Worm (Caenorhabditis elegans) whole organism, mixed stage, embryonic: ENCODE results near the gene nhr-51.
"Not testable (repeated sequence)": the region's sequence is repeated elsewhere in the genome, so short reads cannot be mapped to it uniquely, and the experiment has no call there.

Source experiments
- M03D4.4 ChIP-seq: sonication (generic microtip); optimal IDR thresholded peaks from 2 replicates; lab custom pipeline; 2017; ENCODE audit warnings: mild to moderate bottlenecking, missing genetic modification characterization, missing compliant biosample characterization
- bed-3 ChIP-seq: fragments of 200-800 bp; sonication (Bioruptor generic); optimal IDR thresholded peaks from 3 replicates; lab custom pipeline; 2018; ENCODE audit warnings: mild to moderate bottlenecking, missing genetic modification characterization, moderate library complexity, missing compliant biosample characterization
- ceh-39 ChIP-seq: fragments of 150-350 bp; optimal IDR thresholded peaks from 2 replicates; lab custom pipeline; 2014; ENCODE audit warnings: missing biosample characterization, missing genetic modification characterization
- ceh-43 ChIP-seq: fragments of 200-800 bp; sonication (Bioruptor generic); optimal IDR thresholded peaks from 2 replicates; lab custom pipeline; 2018; ENCODE audit warnings: mild to moderate bottlenecking, missing genetic modification characterization, moderate library complexity, missing compliant biosample characterization
- ceh-83 ChIP-seq: fragments of 200-800 bp; sonication (Bioruptor generic); optimal IDR thresholded peaks from 2 replicates; lab custom pipeline; 2018; ENCODE audit warnings: mild to moderate bottlenecking, missing genetic modification characterization, missing compliant biosample characterization
- ces-1 ChIP-seq: fragments of 150-350 bp; optimal IDR thresholded peaks from 2 replicates; lab custom pipeline; 2014; ENCODE audit warnings: missing biosample characterization, missing genetic modification reagents, missing genetic modification characterization
- cnd-1 ChIP-seq: fragments of 200-800 bp; sonication (Bioruptor generic); optimal IDR thresholded peaks from 2 replicates; lab custom pipeline; 2018; ENCODE audit warnings: mild to moderate bottlenecking, missing genetic modification characterization, missing compliant biosample characterization
- drap-1 ChIP-seq: fragments of 200-800 bp; sonication (Bioruptor generic); optimal IDR thresholded peaks from 3 replicates; lab custom pipeline; 2018; ENCODE audit warnings: mild to moderate bottlenecking, missing genetic modification characterization, missing compliant biosample characterization
- elt-1 ChIP-seq: sonication (generic microtip); optimal IDR thresholded peaks from 2 replicates; lab custom pipeline; 2017; ENCODE audit warnings: missing genetic modification characterization, mild to moderate bottlenecking, missing compliant biosample characterization, antibody characterized with exemption, moderate library complexity, borderline replicate concordance; ENCODE audit not compliant: insufficient read depth
- elt-3 ChIP-seq: fragments of 150-350 bp; optimal IDR thresholded peaks from 2 replicates; lab custom pipeline; 2014; ENCODE audit warnings: missing biosample characterization, missing genetic modification characterization
- flh-1 ChIP-seq: fragments of 200-800 bp; sonication (Bioruptor generic); optimal IDR thresholded peaks from 2 replicates; lab custom pipeline; 2018; ENCODE audit warnings: mild to moderate bottlenecking, missing genetic modification characterization, moderate library complexity, missing compliant biosample characterization
- ham-2 ChIP-seq: fragments of 200-800 bp; sonication (Bioruptor generic); optimal IDR thresholded peaks from 2 replicates; lab custom pipeline; 2018; ENCODE audit warnings: mild to moderate bottlenecking, missing genetic modification characterization, missing compliant biosample characterization
- hlh-1 ChIP-seq: fragments of 150-350 bp; optimal IDR thresholded peaks from 2 replicates; lab custom pipeline; 2014; ENCODE audit warnings: missing biosample characterization, missing genetic modification reagents, missing genetic modification characterization
- lin-13 ChIP-seq: fragments of 150-350 bp; optimal IDR thresholded peaks from 2 replicates; lab custom pipeline; 2014; ENCODE audit warnings: missing biosample characterization, missing genetic modification characterization
- lin-32 ChIP-seq: fragments of 200-800 bp; sonication (Bioruptor generic); optimal IDR thresholded peaks from 2 replicates; lab custom pipeline; 2018; ENCODE audit warnings: mild to moderate bottlenecking, missing genetic modification characterization, missing compliant biosample characterization
- lsy-2 ChIP-seq: fragments of 150-350 bp; optimal IDR thresholded peaks from 2 replicates; lab custom pipeline; 2014; ENCODE audit warnings: missing biosample characterization, missing genetic modification characterization
- nhr-12 ChIP-seq: fragments of 150-350 bp; optimal IDR thresholded peaks from 2 replicates; lab custom pipeline; 2014; ENCODE audit warnings: missing biosample characterization, missing genetic modification characterization
- nhr-28 ChIP-seq: fragments of 150-350 bp; optimal IDR thresholded peaks from 2 replicates; lab custom pipeline; 2014; ENCODE audit warnings: missing biosample characterization, missing genetic modification characterization
- nhr-76 ChIP-seq: sonication (generic microtip); optimal IDR thresholded peaks from 2 replicates; lab custom pipeline; 2017; ENCODE audit warnings: missing biosample characterization, missing genetic modification characterization
- sem-2 ChIP-seq: fragments of 200-800 bp; sonication (Bioruptor generic); optimal IDR thresholded peaks from 2 replicates; lab custom pipeline; 2018; ENCODE audit warnings: mild to moderate bottlenecking, missing genetic modification characterization, missing compliant biosample characterization
- snpc-4 ChIP-seq: fragments of 150-350 bp; optimal IDR thresholded peaks from 2 replicates; lab custom pipeline; 2014; ENCODE audit warnings: missing biosample characterization, missing genetic modification characterization
- sptf-1 ChIP-seq: sonication (generic microtip); optimal IDR thresholded peaks from 2 replicates; lab custom pipeline; 2017; ENCODE audit warnings: mild to moderate bottlenecking, missing genetic modification characterization, moderate library complexity, missing compliant biosample characterization
- tbx-8 ChIP-seq: fragments of 200-800 bp; sonication (Bioruptor generic); optimal IDR thresholded peaks from 2 replicates; lab custom pipeline; 2018; ENCODE audit warnings: mild to moderate bottlenecking, missing genetic modification characterization, moderate library complexity, missing compliant biosample characterization
- unc-120 ChIP-seq: sonication (generic microtip); optimal IDR thresholded peaks from 2 replicates; lab custom pipeline; 2017; ENCODE audit warnings: missing genetic modification characterization, missing compliant biosample characterization; ENCODE audit not compliant: poor library complexity, severe bottlenecking
- unc-39 ChIP-seq: fragments of 150-350 bp; optimal IDR thresholded peaks from 2 replicates; lab custom pipeline; 2014; ENCODE audit warnings: missing biosample characterization, missing genetic modification characterization
- unc-62 ChIP-seq: fragments of 150-350 bp; optimal IDR thresholded peaks from 2 replicates; lab custom pipeline; 2014; ENCODE audit warnings: missing biosample characterization, missing genetic modification reagents, missing genetic modification characterization
- ztf-11 ChIP-seq: fragments of 150-350 bp; optimal IDR thresholded peaks from 2 replicates; lab custom pipeline; 2014; ENCODE audit warnings: missing biosample characterization, missing genetic modification characterization

The nhr-51 gene

ce11 chrV:15661580-15661979 is 12.2 kb upstream of the nhr-51 start:
- TF ChIP-seq ztf-11 (tag; lab: Kevin White, UChicago): no peak
- no peak for TF ChIP-seq unc-62 (GFP tag; lab: Kevin White, UChicago)

- no peak for TF ChIP-seq nhr-28 (tag; lab: Kevin White, UChicago)
- TF ChIP-seq unc-62 (GFP tag; lab: Kevin White, UChicago): peak; percentile 68
- no peak for TF ChIP-seq nhr-12 (tag; lab: Kevin White, UChicago)
- TF ChIP-seq tbx-8 (GFP tag; lab: Kevin White, UChicago): no peak
- no peak for TF ChIP-seq ceh-43 (GFP tag; lab: Kevin White, UChicago)
- peak; percentile 9 for TF ChIP-seq hlh-1 (tag; lab: Kevin White, UChicago)
- no peak for TF ChIP-seq bed-3 (GFP tag; lab: Kevin White, UChicago)
- peak; percentile 68 for TF ChIP-seq elt-1
- TF ChIP-seq M03D4.4 (tag; lab: Kevin White, UChicago): no peak
- TF ChIP-seq ceh-39 (tag; lab: Kevin White, UChicago): no peak
These were observed 9.7 kb upstream of the nhr-51 start for ce11 chrV:15664053-15664661.

ce11 chrV:15666718-15667117 is 7.1 kb upstream of the nhr-51 start:
- no peak for TF ChIP-seq flh-1 (GFP tag; lab: Kevin White, UChicago)
- no peak for TF ChIP-seq drap-1 (GFP tag; lab: Kevin White, UChicago)
- TF ChIP-seq snpc-4: no peak
- no peak for TF ChIP-seq ceh-39 (tag; lab: Kevin White, UChicago)

- TF ChIP-seq bed-3 (GFP tag; lab: Kevin White, UChicago); snpc-4; flh-1 (GFP tag; lab: Kevin White, UChicago): not testable (repeated sequence)
These were observed 5.6 kb upstream of the nhr-51 start, which contains the start of gene F53E4.1 for ce11 chrV:15668200-15668599. F53E4.1 (minus strand) TSS chrV:15668300.

- TF ChIP-seq lin-13 (tag; lab: Kevin White, UChicago): no peak
- TF ChIP-seq ham-2 (GFP tag; lab: Kevin White, UChicago): no peak
- TF ChIP-seq unc-120 (tag; lab: Kevin White, UChicago): no peak
These were observed 4.9 kb upstream of the nhr-51 start, which contains the start of gene K06B4.4 for ce11 chrV:15668870-15669269. K06B4.4 (plus strand) TSS chrV:15669170.

- TF ChIP-seq bed-3 (GFP tag; lab: Kevin White, UChicago); nhr-76 (tag; lab: Kevin White, UChicago); ceh-39 (tag; lab: Kevin White, UChicago): not testable (repeated sequence)
These were observed 3.7 kb upstream of the nhr-51 start, which contains the start of gene K06B4.15 for ce11 chrV:15670139-15670538. K06B4.15 (plus strand) TSS chrV:15670439.

ce11 chrV:15674899-15675298 is 1.1 kb downstream of the nhr-51 start:
- TF ChIP-seq unc-39 (no peak), M03D4.4 (tag; lab: Kevin White, UChicago) (no peak), drap-1 (GFP tag; lab: Kevin White, UChicago) (no peak), nhr-28 (tag; lab: Kevin White, UChicago) (no peak), ces-1 (GFP tag; lab: Kevin White, UChicago) (no peak), lin-32 (no peak), sptf-1 (tag; lab: Kevin White, UChicago) (no peak), nhr-76 (tag; lab: Kevin White, UChicago) (no peak), ham-2 (GFP tag; lab: Kevin White, UChicago) (no peak), cnd-1 (tag; lab: Kevin White, UChicago) (no peak)
- TF ChIP-seq, all 35 proteins: peak for 0

ce11 chrV:15677222-15677621 is 3.4 kb downstream of the nhr-51 start, which contains the start of gene nhr-52:
nhr-52 (plus strand) TSS chrV:15677522.
- no peak for TF ChIP-seq ceh-83 (GFP tag; lab: Kevin White, UChicago)
- TF ChIP-seq M03D4.4 (tag; lab: Kevin White, UChicago): no peak
- TF ChIP-seq sem-2 (GFP tag; lab: Kevin White, UChicago): no peak
- TF ChIP-seq bed-3 (GFP tag; lab: Kevin White, UChicago): no peak
- TF ChIP-seq ztf-11 (tag; lab: Kevin White, UChicago): no peak
- TF ChIP-seq unc-39: no peak
- no peak for TF ChIP-seq drap-1 (GFP tag; lab: Kevin White, UChicago)
- no peak for TF ChIP-seq elt-3
- no peak for TF ChIP-seq nhr-12 (tag; lab: Kevin White, UChicago)
- no peak for TF ChIP-seq sptf-1 (tag; lab: Kevin White, UChicago)
- no peak for TF ChIP-seq tbx-8 (GFP tag; lab: Kevin White, UChicago)
- TF ChIP-seq nhr-76 (tag; lab: Kevin White, UChicago): no peak
- no peak for TF ChIP-seq unc-120 (tag; lab: Kevin White, UChicago)
- no peak for TF ChIP-seq ham-2 (GFP tag; lab: Kevin White, UChicago)
- no peak for TF ChIP-seq lsy-2 (tag; lab: Kevin White, UChicago)
